Fruit fly (Drosophila melanogaster): ENCODE measurements around the gene CG3597.
A peak's percentile ranks its signal among the peaks of the same experiment; 100 is the strongest.

The CG3597 gene

DNA sequence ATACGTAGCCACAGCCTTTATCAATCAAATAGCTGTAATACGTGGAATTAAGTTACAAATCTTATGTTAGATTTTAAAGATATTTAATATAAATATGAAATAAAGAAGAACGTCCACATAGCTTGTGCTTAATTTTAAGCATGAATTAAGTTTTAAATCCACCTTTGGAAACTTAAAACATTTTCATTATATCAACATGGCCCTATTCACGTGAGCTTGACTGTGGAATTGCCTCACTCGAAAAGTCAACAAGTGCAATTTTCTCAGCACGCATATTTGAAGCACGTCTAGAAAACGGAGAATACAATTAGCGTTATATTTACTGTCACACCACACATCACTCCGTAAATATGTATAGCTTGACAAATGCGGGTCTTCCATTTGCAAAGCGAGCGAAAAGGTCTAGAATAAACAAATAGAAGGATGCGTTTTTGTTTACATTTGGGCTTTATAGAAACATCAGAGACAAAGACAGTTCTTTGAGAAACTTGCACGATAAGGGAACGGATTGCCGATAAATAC, 7.6 kb downstream of the CG3597 start (continued):
- TF ChIP-seq so (GFP tag; IDR thresholded peaks at IDR 0.05) = peak; percentile 86
- peak; percentile 99 for TF ChIP-seq CG11696 (GFP tag; IDR thresholded peaks at IDR 0.05)
- 0 out of 2 replicates have a peak, but pooled peaks have one; percentile 10 for TF ChIP-seq Poxn (GFP tag; IDR thresholded peaks at IDR 0.05)
- TF ChIP-seq dysf (GFP tag; IDR thresholded peaks at IDR 0.05) = peak; percentile 85
- TF ChIP-seq CG14050 (GFP tag; IDR thresholded peaks at IDR 0.05) = peak; percentile 84
- peak; percentile 75 for TF ChIP-seq tin (GFP tag; optimal IDR thresholded peaks at IDR 0.05)
- TF ChIP-seq CG10543 (GFP tag; optimal IDR thresholded peaks at IDR 0.05) = peak; percentile 86
- no peak for TF ChIP-seq CG14965 (GFP tag; optimal IDR thresholded peaks at IDR 0.05; ENCODE audit: borderline replicate concordance)
- peak; percentile 77 for TF ChIP-seq CG9437 (GFP tag; optimal IDR thresholded peaks at IDR 0.05)
- peak; percentile 26 for TF ChIP-seq CG31388 (GFP tag; optimal IDR thresholded peaks at IDR 0.05)
- peak; percentile 43 for TF ChIP-seq CG31365 (tag; optimal IDR thresholded peaks at IDR 0.05)
- TF ChIP-seq CG9932 (GFP tag; IDR thresholded peaks at IDR 0.05) = peak; percentile 82
- 0 out of 2 replicates have a peak, but pooled peaks have one; percentile 28 for TF ChIP-seq sim (GFP tag; IDR thresholded peaks at IDR 0.05)
- TF ChIP-seq mam (GFP tag; optimal IDR thresholded peaks at IDR 0.05) = peak; percentile 61
- TF ChIP-seq CG7556 (GFP tag; optimal IDR thresholded peaks at IDR 0.05) = peak; percentile 91
- TF ChIP-seq slbo (GFP tag; IDR thresholded peaks at IDR 0.05) = peak; percentile 85
- TF ChIP-seq Dad (GFP tag; optimal IDR thresholded peaks at IDR 0.05) = peak; percentile 56
- TF ChIP-seq tna (GFP tag; IDR thresholded peaks at IDR 0.05; ENCODE audit: partially characterized antibody) = no peak
- no peak for TF ChIP-seq abd-A (tag; optimal IDR thresholded peaks at IDR 0.05)
- peak; percentile 91 for TF ChIP-seq CoRest (tag; optimal IDR thresholded peaks at IDR 0.05)
- peak; percentile 79; the same call in 1 of the 2 replicates for TF ChIP-seq ara (GFP tag; IDR thresholded peaks at IDR 0.05)
- no peak for TF ChIP-seq CG12236 (GFP tag; optimal IDR thresholded peaks at IDR 0.05)
- TF ChIP-seq Stat92E (GFP tag; optimal IDR thresholded peaks at IDR 0.05) = peak in 1 of 3 experiments; percentile 17
- peak; percentile 91 for TF ChIP-seq scrt (GFP tag; optimal IDR thresholded peaks at IDR 0.05)
- no peak for TF ChIP-seq Dfd (GFP tag; optimal IDR thresholded peaks at IDR 0.05)
- no peak for TF ChIP-seq CG14860 (GFP tag; IDR thresholded peaks at IDR 0.05; ENCODE audit: partially characterized antibody)
- no peak for TF ChIP-seq Sin3A (optimal IDR thresholded peaks at IDR 0.05)
- TF ChIP-seq nau (GFP tag; optimal IDR thresholded peaks at IDR 0.05) = peak; percentile 88
- TF ChIP-seq CG9876 (GFP tag; optimal IDR thresholded peaks at IDR 0.05) = peak; percentile 34
- peak; percentile 84 for TF ChIP-seq kay (GFP tag; optimal IDR thresholded peaks at IDR 0.05)
- TF ChIP-seq CG4282 (GFP tag; optimal IDR thresholded peaks at IDR 0.05) = no peak
- TF ChIP-seq CG12744 (GFP tag; optimal IDR thresholded peaks at IDR 0.05) = peak; percentile 71
- no peak for TF ChIP-seq p53 (GFP tag; optimal IDR thresholded peaks at IDR 0.05)
- peak; percentile 57; the same call in 1 of the 3 replicates for TF ChIP-seq CG6175 (GFP tag; IDR thresholded peaks at IDR 0.05)
- TF ChIP-seq CG6654 (GFP tag; optimal IDR thresholded peaks at IDR 0.05) = peak; percentile 58
- no peak for TF ChIP-seq CG6791 (GFP tag; IDR thresholded peaks at IDR 0.05; ENCODE audit: partially characterized antibody)
- peak; percentile 66 for TF ChIP-seq Jarid2 (GFP tag; optimal IDR thresholded peaks at IDR 0.05)
- TF ChIP-seq vfl (GFP tag; optimal IDR thresholded peaks at IDR 0.05) = peak; percentile 17
- peak; percentile 85 for TF ChIP-seq zen (tag; optimal IDR thresholded peaks at IDR 0.05)
- TF ChIP-seq pan (optimal IDR thresholded peaks at IDR 0.05) = no peak
- TF ChIP-seq pan (GFP tag; optimal IDR thresholded peaks at IDR 0.05 in 1 of 2, IDR thresholded peaks at IDR 0.05 in 1 of 2) = peak in 1 of 2 experiments; percentile 89
- peak; percentile 81 for TF ChIP-seq CG5180 (GFP tag; optimal IDR thresholded peaks at IDR 0.05)
- peak; percentile 85 for TF ChIP-seq sob (GFP tag; IDR thresholded peaks at IDR 0.05)
- peak; percentile 94 for TF ChIP-seq CG2712 (tag; optimal IDR thresholded peaks at IDR 0.05)
- TF ChIP-seq fd64A (GFP tag; optimal IDR thresholded peaks at IDR 0.05) = peak; percentile 76
- TF ChIP-seq Dek (tag; optimal IDR thresholded peaks at IDR 0.05) = peak; percentile 86
- TF ChIP-seq CG10979 (tag; optimal IDR thresholded peaks at IDR 0.05) = peak; percentile 92
- TF ChIP-seq caup (GFP tag; optimal IDR thresholded peaks at IDR 0.05; ENCODE audit: severe bottlenecking) = peak; percentile 85
- peak; percentile 29 for TF ChIP-seq CG17912 (GFP tag; optimal IDR thresholded peaks at IDR 0.05)
- TF ChIP-seq jigr1 (GFP tag; IDR thresholded peaks at IDR 0.05) = no peak
